Fruit fly (Drosophila melanogaster) Kc167 (cell line): ENCODE measurements around the gene CG12592.

ENCODE experiments used
- Sin3A ChIP-seq: fragments of >200 bp; optimal IDR thresholded peaks from 2 replicates; lab custom pipeline; 2018; ENCODE audit warnings: missing external identifiers
- insv ChIP-seq: fragments of >200 bp; optimal IDR thresholded peaks from 3 replicates; lab custom pipeline; 2018; ENCODE audit warnings: missing external identifiers

dm6 chr3R:10330734-10331642 is 7.2 kb upstream of the CG12592 start, which contains the start of the genes Bruce and CG12818:
- no peak for TF ChIP-seq insv
- TF ChIP-seq Sin3A (lab: Kevin White, UChicago): no peak
